Fruit fly (Drosophila melanogaster) whole organism, embryonic: ENCODE results near the gene CG32344.
A peak's percentile ranks its signal among the peaks of the same experiment; 100 is the strongest.

Source experiments
- Aef1 ChIP-seq: fragments of 200-800 bp; sonication (Bioruptor generic); IDR thresholded peaks from 3 replicates; pipeline ENCODE4 v1.3.6; 2022; ENCODE audit warnings: missing biosample characterization, missing genetic modification characterization
- Atf6 ChIP-seq: fragments of 200-800 bp; sonication (Bioruptor generic); IDR thresholded peaks from 2 replicates; pipeline ENCODE4 v1.3.6; 2022; ENCODE audit warnings: missing biosample characterization, missing genetic modification characterization
- CG1024 ChIP-seq: fragments of 200-800 bp; sonication (Bioruptor generic); IDR thresholded peaks from 2 replicates; pipeline ENCODE4 v1.3.6; 2022; ENCODE audit warnings: missing biosample characterization, missing genetic modification characterization
- CG10321 ChIP-seq: fragments of 200-800 bp; sonication (Bioruptor generic); IDR thresholded peaks from 2 replicates; pipeline ENCODE4 v1.3.6; 2022; ENCODE audit warnings: missing biosample characterization, missing genetic modification characterization
- CG10366 ChIP-seq: fragments of 200-800 bp; sonication (Bioruptor generic); IDR thresholded peaks from 2 replicates; pipeline ENCODE4 v1.3.6; 2022; ENCODE audit warnings: missing biosample characterization, missing genetic modification characterization
- CG12769 ChIP-seq: fragments of 200-800 bp; sonication (Bioruptor generic); optimal IDR thresholded peaks from 2 replicates; lab custom pipeline; 2019; ENCODE audit warnings: missing biosample characterization, mild to moderate bottlenecking, missing genetic modification characterization, moderate library complexity
- CG13296 ChIP-seq: fragments of 200-800 bp; sonication (Bioruptor generic); optimal IDR thresholded peaks from 3 replicates; lab custom pipeline; 2018; ENCODE audit warnings: missing biosample characterization, mild to moderate bottlenecking, missing genetic modification characterization
- CG14710 ChIP-seq: fragments of 200-800 bp; sonication (Bioruptor generic); optimal IDR thresholded peaks from 3 replicates; lab custom pipeline; 2019; ENCODE audit warnings: missing biosample characterization, mild to moderate bottlenecking, missing genetic modification characterization, moderate library complexity
- CG15479 ChIP-seq: fragments of 200-800 bp; sonication (Bioruptor generic); optimal IDR thresholded peaks from 3 replicates; lab custom pipeline; 2019; ENCODE audit warnings: missing biosample characterization, mild to moderate bottlenecking, missing genetic modification characterization, moderate library complexity
- CG15514 ChIP-seq: fragments of 200-800 bp; sonication (Bioruptor generic); optimal IDR thresholded peaks from 3 replicates; lab custom pipeline; 2017; ENCODE audit warnings: missing biosample characterization, missing genetic modification characterization, mild to moderate bottlenecking, moderate library complexity, missing genetic modification reagents
- CG1647 ChIP-seq: fragments of 200-800 bp; sonication (Bioruptor generic); optimal IDR thresholded peaks from 3 replicates; lab custom pipeline; 2016; ENCODE audit warnings: missing biosample characterization, missing genetic modification characterization
- CG1792 ChIP-seq: fragments of 200-800 bp; sonication (Bioruptor generic); optimal IDR thresholded peaks from 2 replicates; lab custom pipeline; 2016; ENCODE audit warnings: missing biosample characterization, missing genetic modification characterization
- CG18262 ChIP-seq: fragments of 200-800 bp; optimal IDR thresholded peaks from 3 replicates; lab custom pipeline; 2019; ENCODE audit warnings: missing biosample characterization, mild to moderate bottlenecking, missing genetic modification characterization, moderate library complexity
- CG2129 ChIP-seq: fragments of 200-800 bp; sonication (Bioruptor generic); IDR thresholded peaks from 2 replicates; pipeline ENCODE4 v1.3.6; 2022; ENCODE audit warnings: missing biosample characterization, missing genetic modification characterization; ENCODE audit not compliant: partially characterized antibody
- CG2199 ChIP-seq: fragments of 200-800 bp; sonication (Bioruptor generic); IDR thresholded peaks from 3 replicates; pipeline ENCODE4 v1.3.6; 2022; ENCODE audit warnings: missing biosample characterization, missing genetic modification characterization
- CG2889 ChIP-seq: fragments of 200-800 bp; sonication (Bioruptor generic); IDR thresholded peaks from 3 replicates; pipeline ENCODE4 v1.3.6; 2022; ENCODE audit warnings: missing biosample characterization, missing genetic modification characterization
- CG32767 ChIP-seq: fragments of 200-800 bp; sonication (Bioruptor generic); IDR thresholded peaks from 2 replicates; pipeline ENCODE4 v1.3.6; 2022; ENCODE audit warnings: missing biosample characterization, missing genetic modification characterization
- CG3281 ChIP-seq: fragments of 200-800 bp; sonication (Bioruptor generic); optimal IDR thresholded peaks from 3 replicates; lab custom pipeline; 2017; ENCODE audit warnings: missing biosample characterization, mild to moderate bottlenecking, missing genetic modification characterization
- CG3407 ChIP-seq: fragments of 200-800 bp; sonication (Bioruptor generic); optimal IDR thresholded peaks from 2 replicates; lab custom pipeline; 2018; ENCODE audit warnings: missing biosample characterization, mild to moderate bottlenecking, missing genetic modification characterization
- CG4282 ChIP-seq: fragments of 200-800 bp; sonication (Bioruptor generic); optimal IDR thresholded peaks from 2 replicates; lab custom pipeline; 2016; ENCODE audit warnings: missing biosample characterization, missing genetic modification characterization
- CG6689 ChIP-seq: fragments of 200-800 bp; sonication (Bioruptor generic); IDR thresholded peaks from 2 replicates; pipeline ENCODE4 v1.3.6; 2022; ENCODE audit warnings: missing biosample characterization, missing genetic modification characterization
- CG6813 ChIP-seq: fragments of 200-800 bp; sonication (Bioruptor generic); optimal IDR thresholded peaks from 2 replicates; lab custom pipeline; 2017; ENCODE audit warnings: missing biosample characterization, missing genetic modification characterization, mild to moderate bottlenecking, moderate library complexity, missing genetic modification reagents
- CG8089 ChIP-seq: fragments of 200-800 bp; sonication (Bioruptor generic); optimal IDR thresholded peaks from 3 replicates; lab custom pipeline; 2016; ENCODE audit warnings: missing biosample characterization, missing genetic modification characterization
- Chrac-16 ChIP-seq: fragments of 200-800 bp; sonication (Bioruptor generic); optimal IDR thresholded peaks from 3 replicates; lab custom pipeline; 2016; ENCODE audit warnings: missing biosample characterization, missing genetic modification characterization
- CoRest ChIP-seq: fragments of 200-800 bp; sonication (Bioruptor generic); optimal IDR thresholded peaks from 3 replicates; lab custom pipeline; 2018; ENCODE audit warnings: missing biosample characterization, mild to moderate bottlenecking, missing genetic modification characterization, moderate library complexity
- HLH3B ChIP-seq: fragments of 200-800 bp; sonication (Bioruptor generic); IDR thresholded peaks from 2 replicates; pipeline ENCODE4 v1.3.6; 2022; ENCODE audit warnings: missing biosample characterization, missing genetic modification characterization
- Hey ChIP-seq: fragments of 200-800 bp; sonication (Bioruptor generic); optimal IDR thresholded peaks from 3 replicates; lab custom pipeline; 2018; ENCODE audit warnings: missing biosample characterization, mild to moderate bottlenecking, missing genetic modification characterization
- HmgZ ChIP-seq: fragments of 200-800 bp; sonication (Bioruptor generic); optimal IDR thresholded peaks from 2 replicates; lab custom pipeline; 2018; ENCODE audit warnings: missing biosample characterization, mild to moderate bottlenecking, missing genetic modification characterization
- MBD-R2 ChIP-seq: fragments of 200-800 bp; sonication (Bioruptor generic); IDR thresholded peaks from 2 replicates; pipeline ENCODE4 v1.3.6; 2022; ENCODE audit warnings: missing biosample characterization, missing genetic modification characterization
- NFAT ChIP-seq: fragments of 200-800 bp; sonication (Bioruptor generic); IDR thresholded peaks from 2 replicates; pipeline ENCODE4 v1.3.6; 2022; ENCODE audit warnings: missing biosample characterization, missing genetic modification characterization
- PHDP ChIP-seq: fragments of 200-800 bp; sonication (Bioruptor generic); optimal IDR thresholded peaks from 3 replicates; lab custom pipeline; 2018; ENCODE audit warnings: missing biosample characterization, mild to moderate bottlenecking, missing genetic modification characterization, moderate library complexity
- Ravus ChIP-seq: fragments of 200-800 bp; sonication (Bioruptor generic); IDR thresholded peaks from 2 replicates; pipeline ENCODE4 v1.3.6; 2022; ENCODE audit warnings: missing biosample characterization, missing genetic modification characterization
- Rx ChIP-seq: fragments of 200-800 bp; sonication (Bioruptor generic); IDR thresholded peaks from 2 replicates; pipeline ENCODE4 v1.3.6; 2022; ENCODE audit warnings: missing biosample characterization, missing genetic modification characterization
- ci ChIP-seq: fragments of 200-800 bp; sonication (Bioruptor generic); IDR thresholded peaks from 3 replicates; pipeline ENCODE4 v1.3.6; 2022; ENCODE audit warnings: missing biosample characterization, missing genetic modification characterization
- croc ChIP-seq: fragments of 200-800 bp; sonication (Bioruptor generic); conservative IDR thresholded peaks from 3 replicates; pipeline ENCODE4 v1.3.6; 2022; ENCODE audit warnings: missing biosample characterization, missing genetic modification characterization
- cwo ChIP-seq: fragments of 200-800 bp; sonication (Bioruptor generic); optimal IDR thresholded peaks from 3 replicates; lab custom pipeline; 2017; ENCODE audit warnings: missing biosample characterization, missing genetic modification characterization, mild to moderate bottlenecking, moderate library complexity, missing genetic modification reagents
- dmrt11E ChIP-seq: fragments of 200-800 bp; sonication (Bioruptor generic); optimal IDR thresholded peaks from 3 replicates; lab custom pipeline; 2018; ENCODE audit warnings: missing biosample characterization, mild to moderate bottlenecking, missing genetic modification characterization, moderate library complexity
- emc ChIP-seq: fragments of 200-800 bp; sonication (Bioruptor generic); optimal IDR thresholded peaks from 2 replicates; lab custom pipeline; 2016; ENCODE audit warnings: missing biosample characterization, missing genetic modification characterization
- ems ChIP-seq: fragments of 200-800 bp; sonication (Bioruptor generic); optimal IDR thresholded peaks from 3 replicates; lab custom pipeline; 2016; ENCODE audit warnings: missing biosample characterization, missing genetic modification characterization
- fd64A ChIP-seq: fragments of 200-800 bp; sonication (Bioruptor generic); optimal IDR thresholded peaks from 3 replicates; lab custom pipeline; 2018; ENCODE audit warnings: missing biosample characterization, mild to moderate bottlenecking, missing genetic modification characterization
- jigr1 ChIP-seq: fragments of 200-800 bp; sonication (Bioruptor generic); IDR thresholded peaks from 3 replicates; pipeline ENCODE4 v1.3.6; 2022; ENCODE audit warnings: missing biosample characterization, missing genetic modification characterization
- klu ChIP-seq: fragments of 200-800 bp; sonication (Bioruptor generic); IDR thresholded peaks from 2 replicates; pipeline ENCODE4 v1.3.6; 2022; ENCODE audit warnings: missing biosample characterization, missing genetic modification characterization
- maf-S ChIP-seq: fragments of 200-800 bp; sonication (Bioruptor generic); optimal IDR thresholded peaks from 2 replicates; lab custom pipeline; 2016; ENCODE audit warnings: missing biosample characterization, missing genetic modification characterization
- nom ChIP-seq: fragments of 200-800 bp; sonication (Bioruptor generic); optimal IDR thresholded peaks from 2 replicates; lab custom pipeline; 2017; ENCODE audit warnings: missing biosample characterization, missing genetic modification characterization, mild to moderate bottlenecking, moderate library complexity, missing genetic modification reagents
- oc ChIP-seq: fragments of 200-800 bp; sonication (Bioruptor generic); optimal IDR thresholded peaks from 2 replicates; lab custom pipeline; 2018; ENCODE audit warnings: missing biosample characterization, mild to moderate bottlenecking, missing genetic modification characterization, moderate library complexity
- pan ChIP-seq, 4 experiments: fragments of >200 bp in 3 of 4; fragments of 200-800 bp in 1 of 4; sonication (Bioruptor generic) in 1 of 4; optimal IDR thresholded peaks in 3 of 4; IDR thresholded peaks in 1 of 4; 2 replicates each; pipeline versions ENCODE4 v1.3.6 to Lab custom; 2017 to 2022; ENCODE audit warnings: missing biosample characterization in 2 of 4, missing genetic modification characterization in 2 of 4, mixed read lengths in 1 of 4
- pfk ChIP-seq: fragments of 200-800 bp; sonication (Bioruptor generic); optimal IDR thresholded peaks from 2 replicates; lab custom pipeline; 2018; ENCODE audit warnings: missing biosample characterization, mild to moderate bottlenecking, missing genetic modification characterization, moderate library complexity
- pzg ChIP-seq: fragments of 200-800 bp; sonication (Bioruptor generic); optimal IDR thresholded peaks from 3 replicates; lab custom pipeline; 2018; ENCODE audit warnings: missing biosample characterization, mild to moderate bottlenecking, missing genetic modification characterization, moderate library complexity
- salm ChIP-seq: fragments of 200-800 bp; sonication (Bioruptor generic); optimal IDR thresholded peaks from 2 replicates; lab custom pipeline; 2018; ENCODE audit warnings: missing biosample characterization, mild to moderate bottlenecking, missing genetic modification characterization
- sd ChIP-seq: fragments of 200-800 bp; sonication (Bioruptor generic); optimal IDR thresholded peaks from 3 replicates; lab custom pipeline; 2018; ENCODE audit warnings: missing biosample characterization, mild to moderate bottlenecking, missing genetic modification characterization, moderate library complexity

The CG32344 gene

DNA sequence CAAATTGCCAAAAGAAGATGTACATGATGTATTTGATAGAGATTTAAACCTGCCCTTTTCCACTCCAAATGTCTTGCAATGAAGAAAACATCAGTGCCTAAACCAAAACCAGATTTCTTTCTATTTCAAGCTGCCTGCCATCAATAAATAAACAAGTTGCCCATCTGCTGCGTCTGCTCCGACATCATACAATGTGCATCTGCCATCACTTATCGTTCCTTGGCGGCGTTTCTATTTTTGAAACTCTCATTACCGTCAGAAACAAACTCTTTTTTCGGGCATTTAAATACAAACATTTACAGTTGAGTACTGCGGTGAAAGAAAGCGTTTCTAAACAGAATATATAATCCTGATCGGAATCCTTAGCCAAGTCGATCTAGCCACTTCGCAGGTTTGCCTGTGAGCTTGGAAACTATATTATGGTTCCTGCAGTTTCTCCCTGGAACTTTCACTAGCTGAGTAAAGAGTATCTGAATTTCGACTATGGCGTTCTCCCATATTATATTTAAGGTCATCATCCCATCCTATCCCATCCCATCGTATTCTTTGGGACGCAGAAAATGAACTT, 29.6 kb downstream of the CG32344 start (continued):
- TF ChIP-seq CG1024 (GFP tag; lab: Robert Waterston, UW) (no peak), klu (no peak), jigr1 (GFP tag; lab: Robert Waterston, UW) (no peak), CG6813 (GFP tag; lab: Kevin White, UChicago) (no peak), CG4282 (GFP tag; lab: Kevin White, UChicago) (no peak), CG8089 (GFP tag; lab: Kevin White, UChicago) (no peak), pfk (GFP tag; lab: Kevin White, UChicago) (no peak), CG14710 (tag; lab: Kevin White, UChicago) (peak; percentile 70), maf-S (GFP tag; lab: Kevin White, UChicago) (no peak), NFAT (no peak), CG2129 (GFP tag; lab: Robert Waterston, UW) (no peak), cwo (GFP tag; lab: Kevin White, UChicago) (no peak), CG12769 (tag; lab: Kevin White, UChicago) (no peak), oc (tag; lab: Kevin White, UChicago) (no peak), CG3407 (no peak), CG15479 (GFP tag; lab: Kevin White, UChicago) (no peak), Ravus (GFP tag; lab: Robert Waterston, UW) (no peak), Chrac-16 (GFP tag; lab: Kevin White, UChicago) (peak; percentile 47), emc (no peak), CG10366 (GFP tag; lab: Robert Waterston, UW) (no peak), sd (tag; lab: Kevin White, UChicago) (no peak), CG32767 (GFP tag; lab: Robert Waterston, UW) (no peak), CG2199 (0 out of 3 replicates have a peak, but pooled peaks have one; percentile 14), CG13296 (GFP tag; lab: Kevin White, UChicago) (no peak), Hey (no peak), MBD-R2 (GFP tag; lab: Robert Waterston, UW) (no peak), Aef1 (GFP tag; lab: Robert Waterston, UW) (no peak), CG10321 (GFP tag; lab: Robert Waterston, UW) (no peak), CoRest (tag; lab: Kevin White, UChicago) (peak; percentile 40), PHDP (tag; lab: Kevin White, UChicago) (peak; percentile 15), nom (GFP tag; lab: Kevin White, UChicago) (no peak), pzg (GFP tag; lab: Kevin White, UChicago) (no peak), CG6689 (no peak), Rx (GFP tag; lab: Robert Waterston, UW) (no peak), fd64A (no peak), CG1792 (GFP tag; lab: Kevin White, UChicago) (no peak), CG18262 (tag; lab: Kevin White, UChicago) (peak; percentile 70), croc (0 out of 3 replicates have a peak, but pooled peaks have one; percentile 16), HmgZ (tag; lab: Kevin White, UChicago) (no peak), CG2889 (GFP tag; lab: Robert Waterston, UW) (no peak), CG1647 (GFP tag; lab: Kevin White, UChicago) (peak; percentile 19), ems (GFP tag; lab: Kevin White, UChicago) (no peak), salm (tag; lab: Kevin White, UChicago) (no peak), CG15514 (GFP tag; lab: Kevin White, UChicago) (no peak), HLH3B (GFP tag; lab: Robert Waterston, UW) (no peak), Atf6 (no peak), CG3281 (GFP tag; lab: Kevin White, UChicago) (no peak), ci (GFP tag; lab: Robert Waterston, UW) (no peak), dmrt11E (tag; lab: Kevin White, UChicago) (peak; percentile 79), pan (optimal IDR thresholded peaks at IDR 0.05; lab: Kevin White, UChicago) (no peak), pan (GFP tag; optimal IDR thresholded peaks at IDR 0.05 in 1 of 2, IDR thresholded peaks at IDR 0.05 in 1 of 2) (no peak)
